Worm (Caenorhabditis elegans) whole organism, young adult: ENCODE data around the gene C44B7.5.

Source experiments
- B0019.2 ChIP-seq: fragments of 200-800 bp; sonication (Bioruptor generic); conservative IDR thresholded peaks from 2 replicates; pipeline ENCODE4 v1.3.6; 2022; ENCODE audit warnings: missing genetic modification reagents, missing genetic modification characterization, missing compliant biosample characterization
- B0035.1 ChIP-seq: sonication (generic microtip); optimal IDR thresholded peaks from 2 replicates; lab custom pipeline; 2016; ENCODE audit warnings: missing genetic modification characterization, mild to moderate bottlenecking, missing compliant biosample characterization, missing genotype, missing genetic modification reagents
- D2030.7 ChIP-seq: fragments of 200-800 bp; sonication (Bioruptor generic); IDR thresholded peaks from 2 replicates; pipeline ENCODE4 v1.3.6; 2022; ENCODE audit warnings: missing genetic modification reagents, missing genetic modification characterization, missing compliant biosample characterization
- F10E7.11 ChIP-seq: sonication (generic microtip); optimal IDR thresholded peaks from 2 replicates; lab custom pipeline; 2017; ENCODE audit warnings: mild to moderate bottlenecking, missing genetic modification characterization, moderate library complexity, missing compliant biosample characterization
- F52B5.7 ChIP-seq: sonication (generic microtip); optimal IDR thresholded peaks from 2 replicates; lab custom pipeline; 2016; ENCODE audit warnings: mild to moderate bottlenecking, missing genetic modification characterization, missing compliant biosample characterization
- F55B11.4 ChIP-seq: sonication (generic microtip); optimal IDR thresholded peaks from 2 replicates; lab custom pipeline; 2016; ENCODE audit warnings: missing compliant biosample characterization, missing genetic modification characterization, borderline replicate concordance; ENCODE audit not compliant: insufficient read depth
- K11D2.4 ChIP-seq: fragments of 200-800 bp; sonication (Bioruptor generic); IDR thresholded peaks from 2 replicates; pipeline ENCODE4 v1.3.6; 2022; ENCODE audit warnings: missing genetic modification reagents, missing genetic modification characterization, missing compliant biosample characterization
- K12H6.12 ChIP-seq: fragments of 200-800 bp; sonication (Bioruptor generic); optimal IDR thresholded peaks from 2 replicates; lab custom pipeline; 2018; ENCODE audit warnings: mild to moderate bottlenecking, missing genetic modification characterization, missing compliant biosample characterization
- Y79H2A.3 ChIP-seq: fragments of 200-800 bp; sonication (Bioruptor generic); conservative IDR thresholded peaks from 2 replicates; pipeline ENCODE4 v1.3.6; 2022; ENCODE audit warnings: missing genetic modification reagents, missing genetic modification characterization, missing compliant biosample characterization
- Y95B8A.8 ChIP-seq: fragments of 200-800 bp; sonication (Bioruptor generic); IDR thresholded peaks from 2 replicates; pipeline ENCODE4 v1.3.6; 2022; ENCODE audit warnings: missing genetic modification reagents, missing genetic modification characterization, missing compliant biosample characterization
- ZK185.1 ChIP-seq: sonication (generic microtip); optimal IDR thresholded peaks from 2 replicates; lab custom pipeline; 2016; ENCODE audit warnings: mild to moderate bottlenecking, missing genetic modification characterization, missing compliant biosample characterization; ENCODE audit not compliant: poor library complexity, severe bottlenecking
- ama-1 ChIP-seq, 3 experiments: fragments of 150-350 bp in 1 of 3; sonication (generic microtip) in 2 of 3; optimal IDR thresholded peaks; 2 replicates each; lab custom pipeline; 2014 to 2018; ENCODE audit warnings: missing biosample characterization in 2 of 3, missing genetic modification characterization in 2 of 3, missing genetic modification reagents in 2 of 3
- aptf-3 ChIP-seq: fragments of 200-800 bp; sonication (Bioruptor generic); IDR thresholded peaks from 2 replicates; pipeline ENCODE4 v1.3.6; 2022; ENCODE audit warnings: missing genetic modification characterization, missing compliant biosample characterization
- atf-7 ChIP-seq: sonication (generic microtip); optimal IDR thresholded peaks from 2 replicates; lab custom pipeline; 2017; ENCODE audit warnings: mild to moderate bottlenecking, missing genetic modification characterization, missing compliant biosample characterization
- attf-3 ChIP-seq: fragments of 200-800 bp; sonication (Bioruptor generic); conservative IDR thresholded peaks from 2 replicates; pipeline ENCODE4 v1.3.6; 2022; ENCODE audit warnings: missing genetic modification reagents, missing genetic modification characterization, missing compliant biosample characterization
- attf-5 ChIP-seq: fragments of 200-800 bp; sonication (Bioruptor generic); optimal IDR thresholded peaks from 2 replicates; lab custom pipeline; 2018; ENCODE audit warnings: mild to moderate bottlenecking, missing genetic modification characterization, missing compliant biosample characterization
- bed-2 ChIP-seq: fragments of 200-800 bp; sonication (Bioruptor generic); IDR thresholded peaks from 2 replicates; pipeline ENCODE4 v1.3.6; 2022; ENCODE audit warnings: missing genetic modification reagents, missing genetic modification characterization, missing compliant biosample characterization
- ccch-3 ChIP-seq: fragments of 200-800 bp; sonication (Bioruptor generic); optimal IDR thresholded peaks from 2 replicates; lab custom pipeline; 2018; ENCODE audit warnings: mild to moderate bottlenecking, missing genetic modification characterization, missing compliant biosample characterization
- cebp-2 ChIP-seq: fragments of 200-800 bp; sonication (Bioruptor generic); IDR thresholded peaks from 2 replicates; pipeline ENCODE4 v1.3.6; 2022; ENCODE audit warnings: missing genetic modification characterization, missing compliant biosample characterization
- ceh-27 ChIP-seq: fragments of 200-800 bp; sonication (Bioruptor generic); optimal IDR thresholded peaks from 2 replicates; lab custom pipeline; 2018; ENCODE audit warnings: mild to moderate bottlenecking, missing genetic modification characterization, moderate library complexity, missing compliant biosample characterization
- ceh-58 ChIP-seq: fragments of 200-800 bp; sonication (Bioruptor generic); IDR thresholded peaks from 2 replicates; pipeline ENCODE4 v1.3.6; 2022; ENCODE audit warnings: missing genetic modification characterization, missing compliant biosample characterization
- ceh-91 ChIP-seq: fragments of 200-800 bp; sonication (Bioruptor generic); IDR thresholded peaks from 2 replicates; pipeline ENCODE4 v1.3.6; 2022; ENCODE audit warnings: missing genetic modification reagents, missing genetic modification characterization, missing compliant biosample characterization
- die-1 ChIP-seq: sonication (generic microtip); optimal IDR thresholded peaks from 2 replicates; lab custom pipeline; 2016; ENCODE audit warnings: missing genotype, mild to moderate bottlenecking, missing genetic modification characterization, missing compliant biosample characterization
- dox-1 ChIP-seq: fragments of 200-800 bp; sonication (Bioruptor generic); IDR thresholded peaks from 2 replicates; pipeline ENCODE4 v1.3.6; 2022; ENCODE audit warnings: missing genetic modification reagents, missing genetic modification characterization, missing compliant biosample characterization
- egrh-3 ChIP-seq: fragments of 200-800 bp; sonication (Bioruptor generic); IDR thresholded peaks from 2 replicates; pipeline ENCODE4 v1.3.6; 2022; ENCODE audit warnings: missing genetic modification reagents, missing genetic modification characterization, missing compliant biosample characterization
- ets-4 ChIP-seq: fragments of 200-800 bp; sonication (Bioruptor generic); optimal IDR thresholded peaks from 2 replicates; lab custom pipeline; 2018; ENCODE audit warnings: mild to moderate bottlenecking, missing genetic modification characterization, missing compliant biosample characterization
- fkh-3 ChIP-seq: sonication (generic microtip); optimal IDR thresholded peaks from 2 replicates; lab custom pipeline; 2016; ENCODE audit warnings: mild to moderate bottlenecking, missing genetic modification characterization, missing compliant biosample characterization
- him-1 ChIP-seq: sonication (generic microtip); optimal IDR thresholded peaks from 2 replicates; lab custom pipeline; 2016; ENCODE audit warnings: missing genotype, missing genetic modification reagents, missing genetic modification characterization, missing compliant biosample characterization
- hmg-20 ChIP-seq: fragments of 200-800 bp; sonication (Bioruptor generic); IDR thresholded peaks from 2 replicates; pipeline ENCODE4 v1.3.6; 2022; ENCODE audit warnings: missing genetic modification reagents, missing genetic modification characterization, missing compliant biosample characterization
- let-526 ChIP-seq: fragments of 200-800 bp; sonication (Bioruptor generic); IDR thresholded peaks from 2 replicates; pipeline ENCODE4 v1.3.6; 2022; ENCODE audit warnings: missing genetic modification reagents, missing genetic modification characterization, missing compliant biosample characterization
- let-607 ChIP-seq, 2 experiments: fragments of 200-800 bp in 1 of 2; sonication (Bioruptor generic) in 1 of 2; sonication (generic microtip) in 1 of 2; optimal IDR thresholded peaks; 2 replicates each; lab custom pipeline; 2016 to 2018; ENCODE audit warnings: mild to moderate bottlenecking in 2 of 2, missing compliant biosample characterization in 2 of 2, missing genetic modification characterization in 2 of 2, moderate library complexity in 2 of 2, missing genotype in 1 of 2
- lin-35 ChIP-seq, 3 experiments: fragments of 150-350 bp in 2 of 3; sonication (generic microtip) in 1 of 3; optimal IDR thresholded peaks; 2 replicates each; lab custom pipeline; 2014 to 2018; ENCODE audit warnings: missing biosample characterization in 3 of 3, missing genetic modification characterization in 3 of 3, missing genetic modification reagents in 3 of 3
- lin-40 ChIP-seq: sonication (generic microtip); optimal IDR thresholded peaks from 2 replicates; lab custom pipeline; 2016; ENCODE audit warnings: missing genetic modification characterization, mild to moderate bottlenecking, missing compliant biosample characterization, missing genotype, missing genetic modification reagents
- lir-1 ChIP-seq: fragments of 200-800 bp; sonication (Bioruptor generic); conservative IDR thresholded peaks from 2 replicates; pipeline ENCODE4 v1.3.6; 2022; ENCODE audit warnings: missing genetic modification reagents, missing genetic modification characterization, missing compliant biosample characterization
- lsy-27 ChIP-seq: sonication (generic microtip); optimal IDR thresholded peaks from 2 replicates; lab custom pipeline; 2017; ENCODE audit warnings: missing genetic modification characterization, mild to moderate bottlenecking, missing compliant biosample characterization, antibody characterized with exemption, missing genotype, borderline replicate concordance; ENCODE audit not compliant: insufficient read depth
- madf-8 ChIP-seq: fragments of 200-800 bp; sonication (Bioruptor generic); conservative IDR thresholded peaks from 2 replicates; pipeline ENCODE4 v1.3.6; 2022; ENCODE audit warnings: missing genetic modification reagents, missing genetic modification characterization, missing compliant biosample characterization
- mxl-1 ChIP-seq: sonication (generic microtip); optimal IDR thresholded peaks from 2 replicates; lab custom pipeline; 2016; ENCODE audit warnings: missing genetic modification characterization, missing compliant biosample characterization
- nhr-90 ChIP-seq: sonication (generic microtip); optimal IDR thresholded peaks from 2 replicates; lab custom pipeline; 2016; ENCODE audit warnings: missing genotype, mild to moderate bottlenecking, missing genetic modification characterization, missing compliant biosample characterization
- rpc-1 ChIP-seq, 2 experiments: fragments of 150-350 bp in 1 of 2; sonication (generic microtip) in 1 of 2; optimal IDR thresholded peaks; 2 replicates each; lab custom pipeline; 2014 to 2018; ENCODE audit warnings: missing biosample characterization in 1 of 2, missing genetic modification characterization in 1 of 2, missing genetic modification reagents in 1 of 2, missing genotype in 1 of 2
- sdz-38 ChIP-seq: sonication (generic microtip); optimal IDR thresholded peaks from 2 replicates; lab custom pipeline; 2016; ENCODE audit warnings: missing genotype, missing genetic modification characterization, missing compliant biosample characterization
- sea-2 ChIP-seq: fragments of 200-800 bp; sonication (Bioruptor generic); IDR thresholded peaks from 2 replicates; pipeline ENCODE4 v1.3.6; 2022; ENCODE audit warnings: missing genetic modification characterization, missing compliant biosample characterization
- snpc-1.1 ChIP-seq: sonication (generic microtip); optimal IDR thresholded peaks from 2 replicates; lab custom pipeline; 2017; ENCODE audit warnings: missing genetic modification characterization, mild to moderate bottlenecking, missing compliant biosample characterization, antibody characterized with exemption, moderate library complexity, missing genotype, missing genetic modification reagents; ENCODE audit not compliant: insufficient read depth
- xnd-1 ChIP-seq: sonication (generic microtip); optimal IDR thresholded peaks from 2 replicates; lab custom pipeline; 2016; ENCODE audit warnings: missing genotype, missing genetic modification reagents, missing genetic modification characterization, missing compliant biosample characterization
- zfh-2 ChIP-seq: fragments of 200-800 bp; sonication (Bioruptor generic); conservative IDR thresholded peaks from 2 replicates; pipeline ENCODE4 v1.3.6; 2022; ENCODE audit warnings: missing genetic modification reagents, missing genetic modification characterization, missing compliant biosample characterization
- ztf-18 ChIP-seq: sonication (generic microtip); optimal IDR thresholded peaks from 2 replicates; lab custom pipeline; 2016; ENCODE audit warnings: missing genotype, mild to moderate bottlenecking, missing genetic modification characterization, missing compliant biosample characterization
- ztf-22 ChIP-seq: fragments of 200-800 bp; sonication (Bioruptor generic); optimal IDR thresholded peaks from 2 replicates; lab custom pipeline; 2018; ENCODE audit warnings: mild to moderate bottlenecking, missing genetic modification characterization, moderate library complexity, missing compliant biosample characterization
- ztf-26 ChIP-seq: sonication (generic microtip); optimal IDR thresholded peaks from 2 replicates; lab custom pipeline; 2017; ENCODE audit warnings: missing genetic modification characterization, missing compliant biosample characterization

The C44B7.5 gene

DNA sequence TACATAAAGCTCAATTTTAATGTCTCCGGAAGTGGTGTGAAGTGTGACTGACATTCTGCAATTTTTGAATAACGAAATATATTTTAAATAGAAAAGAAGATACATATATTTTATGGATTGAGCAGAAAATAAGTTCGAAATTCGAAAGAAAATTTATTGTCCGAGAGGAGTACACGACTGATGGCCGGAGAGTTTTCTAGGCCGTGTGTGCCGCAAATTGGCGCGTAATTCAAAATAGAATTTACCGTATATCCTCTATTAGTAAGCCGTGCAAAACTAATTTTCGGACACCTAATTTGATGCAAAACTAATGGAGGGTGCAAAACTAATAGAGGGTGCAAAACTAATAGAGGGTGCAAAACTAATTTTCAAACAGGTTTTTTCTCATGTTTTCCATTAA, 40.9 kb upstream of the C44B7.5 start, which contains the start of gene cyn-10 (continued):
- TF ChIP-seq sea-2 (GFP tag; lab: Robert Waterston, UW) (no peak), hmg-20 (GFP tag; lab: Robert Waterston, UW) (peak; percentile 79; the same call in 1 of the 2 replicates), attf-3 (GFP tag; lab: Robert Waterston, UW) (peak; percentile 51; the same call in 1 of the 2 replicates), B0035.1 (tag; lab: Kevin White, UChicago) (no peak), bed-2 (GFP tag; lab: Robert Waterston, UW) (peak; percentile 82; the same call in 1 of the 2 replicates), ceh-91 (GFP tag; lab: Robert Waterston, UW) (peak; percentile 51), dox-1 (no peak; the same call in 1 of the 2 replicates), ets-4 (GFP tag; lab: Kevin White, UChicago) (no peak), F52B5.7 (tag; lab: Kevin White, UChicago) (no peak), let-526 (peak; percentile 86; the same call in 1 of the 2 replicates), ztf-22 (GFP tag; lab: Kevin White, UChicago) (no peak), ccch-3 (GFP tag; lab: Kevin White, UChicago) (peak; percentile 69), ztf-18 (no peak), aptf-3 (GFP tag; lab: Robert Waterston, UW) (no peak), ZK185.1 (tag; lab: Kevin White, UChicago) (peak; percentile 92), F10E7.11 (tag; lab: Kevin White, UChicago) (peak; percentile 56), mxl-1 (no peak), zfh-2 (GFP tag; lab: Robert Waterston, UW) (no peak), madf-8 (GFP tag; lab: Robert Waterston, UW) (peak; percentile 68), rpc-1 (optimal IDR thresholded peaks at IDR 0.05; lab: Kevin White, UChicago) (no peak), rpc-1 (tag; optimal IDR thresholded peaks at IDR 0.05; lab: Kevin White, UChicago) (no peak), lsy-27 (no peak), D2030.7 (GFP tag; lab: Robert Waterston, UW) (no peak), K11D2.4 (peak; percentile 60; the same call in 1 of the 2 replicates), lin-35 (GFP tag; optimal IDR thresholded peaks at IDR 0.05; lab: Kevin White, UChicago) (peak in 2 of 3 experiments; percentile 42 to 94), fkh-3 (no peak), ztf-26 (tag; lab: Kevin White, UChicago) (no peak), B0019.2 (GFP tag; lab: Robert Waterston, UW) (peak; percentile 68; the same call in 1 of the 2 replicates), atf-7 (tag; lab: Kevin White, UChicago) (peak; percentile 21), die-1 (tag; lab: Kevin White, UChicago) (no peak), F55B11.4 (no peak), snpc-1.1 (no peak), K12H6.12 (tag; lab: Kevin White, UChicago) (peak; percentile 31), ama-1 (optimal IDR thresholded peaks at IDR 0.05; lab: Kevin White, UChicago) (no peak), ama-1 (GFP tag; optimal IDR thresholded peaks at IDR 0.05; lab: Kevin White, UChicago) (no peak), lir-1 (GFP tag; lab: Robert Waterston, UW) (peak; percentile 83), ceh-27 (GFP tag; lab: Kevin White, UChicago) (peak; percentile 85), Y95B8A.8 (no peak), ceh-58 (GFP tag; lab: Robert Waterston, UW) (no peak), let-607 (tag; optimal IDR thresholded peaks at IDR 0.05; lab: Kevin White, UChicago) (peak in 1 of 2 experiments; percentile 57), him-1 (tag; lab: Kevin White, UChicago) (peak; percentile 73), Y79H2A.3 (GFP tag; lab: Robert Waterston, UW) (no peak), sdz-38 (no peak), egrh-3 (GFP tag; lab: Robert Waterston, UW) (no peak; the same call in 1 of the 2 replicates), xnd-1 (tag; lab: Kevin White, UChicago) (peak; percentile 39), cebp-2 (GFP tag; lab: Robert Waterston, UW) (0 out of 2 replicates have a peak, but pooled peaks have one; percentile 21), lin-40 (tag; lab: Kevin White, UChicago) (peak; percentile 53), nhr-90 (tag; lab: Kevin White, UChicago) (no peak), attf-5 (GFP tag; lab: Kevin White, UChicago) (no peak)
